Worm (Caenorhabditis elegans): ENCODE data around the gene peli-1.

The peli-1 gene

ce11 chrV:5684534-5684933, 21.1 kb upstream of the peli-1 start, which contains the start of the genes hmgs-1 and F25B4.4:
Gene hmgs-1 (minus strand): TSS chrV:5684589.
Gene F25B4.4 (plus strand): TSS chrV:5684873.
- TF ChIP-seq ztf-1 (GFP tag; conservative IDR thresholded peaks at IDR 0.05) (no peak), nhr-21 (tag; optimal IDR thresholded peaks at IDR 0.05) (peak; percentile 87), elt-3 (tag; optimal IDR thresholded peaks at IDR 0.05) (no peak), nhr-10 (tag; optimal IDR thresholded peaks at IDR 0.05) (peak; percentile 72), aly-2 (tag; optimal IDR thresholded peaks at IDR 0.05) (no peak), mbf-1 (tag; optimal IDR thresholded peaks at IDR 0.05) (no peak), zag-1 (tag; optimal IDR thresholded peaks at IDR 0.05) (peak; percentile 83), nhr-129 (tag; optimal IDR thresholded peaks at IDR 0.05) (peak; percentile 93), nhr-6 (tag; optimal IDR thresholded peaks at IDR 0.05) (peak; percentile 80), nhr-23 (tag; optimal IDR thresholded peaks at IDR 0.05) (no peak), lsy-2 (tag; optimal IDR thresholded peaks at IDR 0.05) (peak; percentile 84 to 95), alr-1 (tag; optimal IDR thresholded peaks at IDR 0.05) (no peak), F13H6.1 (tag; optimal IDR thresholded peaks at IDR 0.05) (peak; percentile 89), crh-2 (tag; optimal IDR thresholded peaks at IDR 0.05) (peak; percentile 94), sma-3 (GFP tag; optimal IDR thresholded peaks at IDR 0.05) (peak; percentile 89), nhr-12 (tag; optimal IDR thresholded peaks at IDR 0.05) (no peak), ZK546.5 (tag; optimal IDR thresholded peaks at IDR 0.05) (peak; percentile 32), fos-1 (tag; optimal IDR thresholded peaks at IDR 0.05) (peak; percentile 83), lin-13 (GFP tag; optimal IDR thresholded peaks at IDR 0.05) (peak; percentile 91), egl-27 (tag; optimal IDR thresholded peaks at IDR 0.05) (peak; percentile 91), unc-39 (tag; optimal IDR thresholded peaks at IDR 0.05) (no peak), nhr-11 (tag; optimal IDR thresholded peaks at IDR 0.05) (no peak), sem-4 (tag; optimal IDR thresholded peaks at IDR 0.05) (peak; percentile 77), peb-1 (tag; optimal IDR thresholded peaks at IDR 0.05) (no peak), Y55F3AM.14 (GFP tag; optimal IDR thresholded peaks at IDR 0.05) (peak; percentile 34), elt-1 (tag; optimal IDR thresholded peaks at IDR 0.05) (no peak), C34F6.9 (tag; optimal IDR thresholded peaks at IDR 0.05) (peak; percentile 93), sma-9 (GFP tag; optimal IDR thresholded peaks at IDR 0.05) (peak; percentile 95), sma-9 (tag; optimal IDR thresholded peaks at IDR 0.05) (no peak), ztf-11 (tag; optimal IDR thresholded peaks at IDR 0.05) (no peak), nhr-25 (tag; optimal IDR thresholded peaks at IDR 0.05) (peak; percentile 93), nhr-77 (tag; optimal IDR thresholded peaks at IDR 0.05) (peak; percentile 47), ama-1 (optimal IDR thresholded peaks at IDR 0.05) (peak; percentile 57), unc-55 (GFP tag; optimal IDR thresholded peaks at IDR 0.05) (peak; percentile 97), lin-39 (tag; optimal IDR thresholded peaks at IDR 0.05) (peak; percentile 61), dmd-4 (tag; optimal IDR thresholded peaks at IDR 0.05) (peak; percentile 21), nhr-237 (tag; optimal IDR thresholded peaks at IDR 0.05) (no peak), ceh-16 (tag; optimal IDR thresholded peaks at IDR 0.05) (no peak), mdl-1 (tag; optimal IDR thresholded peaks at IDR 0.05) (no peak), unc-62 (GFP tag; optimal IDR thresholded peaks at IDR 0.05) (peak; percentile 49), lin-11 (tag; optimal IDR thresholded peaks at IDR 0.05) (peak; percentile 81), skn-1 (tag; optimal IDR thresholded peaks at IDR 0.05) (peak; percentile 21), R02D3.7 (tag; optimal IDR thresholded peaks at IDR 0.05) (peak; percentile 99), ceh-82 (tag; optimal IDR thresholded peaks at IDR 0.05) (peak; percentile 17), mab-5 (tag; optimal IDR thresholded peaks at IDR 0.05) (peak; percentile 95), ztf-4 (tag; optimal IDR thresholded peaks at IDR 0.05) (peak; percentile 87), blmp-1 (tag; optimal IDR thresholded peaks at IDR 0.05; ENCODE audit: insufficient read depth) (peak; percentile 78), snpc-4 (tag; optimal IDR thresholded peaks at IDR 0.05) (peak; percentile 68), gmeb-1 (tag; optimal IDR thresholded peaks at IDR 0.05) (peak; percentile 88)
